Fruit fly (Drosophila melanogaster) whole organism, adult: ENCODE data around the gene Send2.

Experiments
- CG11617 ChIP-seq: fragments of 200-800 bp; sonication (Bioruptor generic); optimal IDR thresholded peaks from 2 replicates; lab custom pipeline; 2017; ENCODE audit warnings: mild to moderate bottlenecking, missing biosample characterization, missing genetic modification reagents, missing genetic modification characterization
- CG1620 ChIP-seq: fragments of 200-800 bp; sonication (Bioruptor generic); optimal IDR thresholded peaks from 2 replicates; lab custom pipeline; 2016; ENCODE audit warnings: missing biosample characterization, missing genetic modification characterization
- Clk ChIP-seq: fragments of 200-800 bp; sonication (Bioruptor generic); optimal IDR thresholded peaks from 2 replicates; lab custom pipeline; 2017; ENCODE audit warnings: missing biosample characterization, missing genetic modification characterization
- Hr96 ChIP-seq: fragments of 200-800 bp; sonication (Bioruptor generic); optimal IDR thresholded peaks from 2 replicates; lab custom pipeline; 2016; ENCODE audit warnings: missing biosample characterization, missing genetic modification characterization
- Mnt ChIP-seq: fragments of 200-800 bp; sonication (Bioruptor generic); optimal IDR thresholded peaks from 2 replicates; lab custom pipeline; 2016; ENCODE audit warnings: missing biosample characterization, mild to moderate bottlenecking, missing genetic modification characterization
- cic ChIP-seq: fragments of 200-800 bp; sonication (Bioruptor generic); optimal IDR thresholded peaks from 2 replicates; lab custom pipeline; 2017; ENCODE audit warnings: missing biosample characterization, mild to moderate bottlenecking, missing genetic modification characterization, moderate library complexity
- kay ChIP-seq: fragments of 200-800 bp; sonication (Bioruptor generic); peaks from one replicate; lab custom pipeline; 2016; ENCODE audit warnings: missing biosample characterization, missing genetic modification characterization, borderline replicate concordance
- toe ChIP-seq: fragments of 200-800 bp; sonication (Bioruptor generic); optimal IDR thresholded peaks from 2 replicates; lab custom pipeline; 2016; ENCODE audit warnings: missing biosample characterization, missing genetic modification characterization

- TF ChIP-seq CG1620 (GFP tag; lab: Kevin White, UChicago), result no peak
- no peak for TF ChIP-seq cic
- TF ChIP-seq kay (GFP tag; lab: Kevin White, UChicago), result no peak
- no peak for TF ChIP-seq Mnt (GFP tag; lab: Kevin White, UChicago)
- TF ChIP-seq toe (GFP tag; lab: Kevin White, UChicago), result no peak
- TF ChIP-seq Clk (GFP tag; lab: Kevin White, UChicago), result no peak
- no peak for TF ChIP-seq CG11617 (GFP tag; lab: Kevin White, UChicago)
- no peak for TF ChIP-seq Hr96
Observed at dm6 chr2L:14307516-14307915, 39.0 kb downstream of the Send2 start.
